Worm (Caenorhabditis elegans): Measurements from ENCODE around the gene C54F6.15.
"Not testable (repeated sequence)": the region's sequence is repeated elsewhere in the genome, so short reads cannot be mapped to it uniquely, and the experiment has no call there.

The C54F6.15 gene

ce11 chrV:7555875-7556274, 33.7 kb upstream of the C54F6.15 start:
- no peak for TF ChIP-seq nfya-1 (tag; optimal IDR thresholded peaks at IDR 0.05; ENCODE audit: borderline replicate concordance, insufficient read depth)

- no peak for TF ChIP-seq ztf-22 (GFP tag; optimal IDR thresholded peaks at IDR 0.05)
- TF ChIP-seq sptf-2 (GFP tag; optimal IDR thresholded peaks at IDR 0.05) = no peak
- TF ChIP-seq D2030.7 (GFP tag; IDR thresholded peaks at IDR 0.05) = no peak
- TF ChIP-seq F55B11.4 (tag; optimal IDR thresholded peaks at IDR 0.05; ENCODE audit: borderline replicate concordance, insufficient read depth) = no peak
- no peak for TF ChIP-seq fkh-3 (tag; optimal IDR thresholded peaks at IDR 0.05)
- TF ChIP-seq lsl-1 (GFP tag; optimal IDR thresholded peaks at IDR 0.05) = no peak
- no peak for TF ChIP-seq tbp1 (GFP tag; optimal IDR thresholded peaks at IDR 0.05)
Observed at ce11 chrV:7553873-7554362, 31.7 kb upstream of the C54F6.15 start, which contains the start of gene ttr-10. ttr-10 (minus strand) TSS chrV:7553923.

- no peak for TF ChIP-seq attf-6 (GFP tag; IDR thresholded peaks at IDR 0.05)
- no peak for TF ChIP-seq ZK185.1 (tag; optimal IDR thresholded peaks at IDR 0.05; ENCODE audit: poor library complexity, severe bottlenecking)
- no peak for TF ChIP-seq nhr-27 (tag; optimal IDR thresholded peaks at IDR 0.05)
- TF ChIP-seq ama-1 (optimal IDR thresholded peaks at IDR 0.05) = no peak
- no peak for TF ChIP-seq ama-1 (GFP tag; optimal IDR thresholded peaks at IDR 0.05)
- TF ChIP-seq mxl-1 (tag; optimal IDR thresholded peaks at IDR 0.05) = no peak
- TF ChIP-seq sdz-38 (tag; optimal IDR thresholded peaks at IDR 0.05) = no peak
- no peak for TF ChIP-seq pbrm-1 (GFP tag; IDR thresholded peaks at IDR 0.05)
- no peak for TF ChIP-seq chd-7 (tag; optimal IDR thresholded peaks at IDR 0.05)
- no peak for TF ChIP-seq nhr-90 (tag; optimal IDR thresholded peaks at IDR 0.05)
- TF ChIP-seq madf-6 (GFP tag; IDR thresholded peaks at IDR 0.05) = no peak
- no peak for TF ChIP-seq rpc-1 (optimal IDR thresholded peaks at IDR 0.05)
- TF ChIP-seq rpc-1 (tag; optimal IDR thresholded peaks at IDR 0.05) = no peak
- TF ChIP-seq mes-4 (tag; optimal IDR thresholded peaks at IDR 0.05) = no peak
Observed at ce11 chrV:7551821-7552220, 29.6 kb upstream of the C54F6.15 start, which contains the start of gene F19F10.3. F19F10.3 (plus strand) TSS chrV:7552121.

- peak; percentile 67 for TF ChIP-seq mcd-1 (GFP tag; IDR thresholded peaks at IDR 0.05)
- peak; percentile 36; the same call in 1 of the 2 replicates for TF ChIP-seq cebp-1 (GFP tag; IDR thresholded peaks at IDR 0.05)
- TF ChIP-seq cebp-1 (tag; optimal IDR thresholded peaks at IDR 0.05) = not testable (repeated sequence)
- TF ChIP-seq ztf-25 (GFP tag; IDR thresholded peaks at IDR 0.05) = peak; percentile 74; the same call in 1 of the 2 replicates
- peak; percentile 59 for TF ChIP-seq die-1 (tag; optimal IDR thresholded peaks at IDR 0.05)
- TF ChIP-seq aptf-2 (GFP tag; conservative IDR thresholded peaks at IDR 0.05) = peak; percentile 78
- TF ChIP-seq sea-2 (GFP tag; IDR thresholded peaks at IDR 0.05) = peak; percentile 51; the same call in 1 of the 2 replicates
- peak; percentile 81; the same call in 1 of the 2 replicates for TF ChIP-seq ceh-58 (GFP tag; IDR thresholded peaks at IDR 0.05)
- peak; percentile 57 for TF ChIP-seq lin-54 (GFP tag; optimal IDR thresholded peaks at IDR 0.05)
- peak; percentile 62; the same call in 1 of the 2 replicates for TF ChIP-seq Y53F4B.3 (GFP tag; IDR thresholded peaks at IDR 0.05)
- TF ChIP-seq B0261.1 (tag; optimal IDR thresholded peaks at IDR 0.05) = peak; percentile 62
- TF ChIP-seq let-526 (GFP tag; IDR thresholded peaks at IDR 0.05) = peak; percentile 72; the same call in 1 of the 2 replicates
- peak; percentile 70 for TF ChIP-seq C17E4.6 (GFP tag; IDR thresholded peaks at IDR 0.05)
- TF ChIP-seq nhr-120 (GFP tag; IDR thresholded peaks at IDR 0.05) = peak; percentile 72; the same call in 1 of the 2 replicates
- peak; percentile 43 for TF ChIP-seq T07F8.4 (tag; optimal IDR thresholded peaks at IDR 0.05)
- peak; percentile 87 for TF ChIP-seq D2030.7 (GFP tag; IDR thresholded peaks at IDR 0.05)
- peak; percentile 66; the same call in 1 of the 2 replicates for TF ChIP-seq bed-2 (GFP tag; IDR thresholded peaks at IDR 0.05)
- TF ChIP-seq pbrm-1 (GFP tag; IDR thresholded peaks at IDR 0.05) = peak; percentile 69
- TF ChIP-seq hmg-1.2 (GFP tag; IDR thresholded peaks at IDR 0.05) = peak; percentile 57
- TF ChIP-seq attf-6 (GFP tag; IDR thresholded peaks at IDR 0.05) = peak; percentile 49
- peak; percentile 97 for TF ChIP-seq lin-26 (GFP tag; IDR thresholded peaks at IDR 0.05)
- peak; percentile 77; the same call in 1 of the 2 replicates for TF ChIP-seq ceh-40 (GFP tag; IDR thresholded peaks at IDR 0.05)
- TF ChIP-seq ztf-28 (GFP tag; IDR thresholded peaks at IDR 0.05) = peak; percentile 71; the same call in 1 of the 2 replicates
- TF ChIP-seq ceh-91 (GFP tag; IDR thresholded peaks at IDR 0.05) = peak; percentile 47; the same call in 1 of the 2 replicates
- TF ChIP-seq rcor-1 (GFP tag; IDR thresholded peaks at IDR 0.05) = peak; percentile 78
- TF ChIP-seq nhr-90 (tag; optimal IDR thresholded peaks at IDR 0.05) = peak; percentile 58
- peak; percentile 93 for TF ChIP-seq egl-44 (GFP tag; IDR thresholded peaks at IDR 0.05)
Observed at ce11 chrV:7548499-7548898, 26.3 kb upstream of the C54F6.15 start.
